Fruit fly (Drosophila melanogaster): Measurements from ENCODE around the gene CG6966.

DNA sequence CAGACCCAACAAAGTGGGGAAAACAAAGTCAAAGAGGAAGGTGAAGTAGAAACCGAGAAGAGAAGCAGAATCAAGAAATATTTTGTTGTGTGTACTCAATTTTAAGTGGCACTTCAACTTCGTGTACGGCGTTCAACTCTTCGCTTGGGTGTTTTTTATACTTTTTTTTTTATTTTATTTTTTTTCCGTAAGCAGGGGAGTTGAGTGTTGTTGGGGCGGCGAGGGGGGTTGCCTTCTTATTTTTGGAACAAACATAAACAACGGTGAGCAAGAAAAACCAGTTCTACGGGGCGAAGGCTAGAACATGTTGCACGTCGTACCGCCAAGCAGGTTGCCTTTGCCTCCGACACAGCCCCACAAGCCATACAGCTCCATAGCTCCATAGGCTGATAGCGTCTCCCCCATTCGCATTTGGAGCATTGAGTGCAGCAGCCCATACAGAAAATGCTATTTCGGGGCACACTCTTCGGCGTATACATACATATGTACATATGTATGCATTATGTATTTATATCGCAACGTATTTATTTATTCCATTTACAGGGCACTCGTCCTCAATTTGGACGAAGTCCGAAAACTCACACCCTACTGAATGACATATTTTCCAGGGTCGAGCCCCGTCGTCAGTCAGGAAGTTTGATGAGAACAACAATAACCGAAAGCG lies 3.6 kb downstream of the CG6966 start:
- TF ChIP-seq Blimp-1 (GFP tag; optimal IDR thresholded peaks at IDR 0.05) (no peak), ss (GFP tag; optimal IDR thresholded peaks at IDR 0.05) (peak; percentile 86 to 92), fd85E (GFP tag; optimal IDR thresholded peaks at IDR 0.05) (no peak), Lpt (GFP tag; optimal IDR thresholded peaks at IDR 0.05) (peak; percentile 77), CG11294 (GFP tag; IDR thresholded peaks at IDR 0.05) (no peak), CG8319 (GFP tag; optimal IDR thresholded peaks at IDR 0.05) (no peak), CG6808 (GFP tag; optimal IDR thresholded peaks at IDR 0.05) (peak; percentile 77), fd59A (GFP tag; optimal IDR thresholded peaks at IDR 0.05) (peak; percentile 29), spab (GFP tag; optimal IDR thresholded peaks at IDR 0.05) (peak; percentile 56)
